Worm (Caenorhabditis elegans) whole organism, L2 larva: ENCODE measurements around the gene rmd-1.

Experiments used
- C34F6.9 ChIP-seq: fragments of 150-350 bp; optimal IDR thresholded peaks from 2 replicates; lab custom pipeline; 2014; ENCODE audit warnings: missing biosample characterization, missing genetic modification characterization
- F13H6.1 ChIP-seq: sonication (generic microtip); optimal IDR thresholded peaks from 2 replicates; lab custom pipeline; 2016; ENCODE audit warnings: missing genetic modification characterization, missing compliant biosample characterization
- R02D3.7 ChIP-seq: fragments of 150-350 bp; optimal IDR thresholded peaks from 2 replicates; lab custom pipeline; 2014; ENCODE audit warnings: missing biosample characterization, missing genetic modification characterization
- Y55F3AM.14 ChIP-seq: fragments of 200-800 bp; sonication (Bioruptor generic); optimal IDR thresholded peaks from 2 replicates; lab custom pipeline; 2018; ENCODE audit warnings: mild to moderate bottlenecking, missing genetic modification characterization, missing compliant biosample characterization
- ZK546.5 ChIP-seq: sonication (generic microtip); optimal IDR thresholded peaks from 2 replicates; lab custom pipeline; 2017; ENCODE audit warnings: missing biosample characterization, missing genetic modification characterization
- alr-1 ChIP-seq: fragments of 150-350 bp; optimal IDR thresholded peaks from 2 replicates; lab custom pipeline; 2014; ENCODE audit warnings: missing biosample characterization, missing genetic modification characterization
- aly-2 ChIP-seq: fragments of 150-350 bp; optimal IDR thresholded peaks from 2 replicates; lab custom pipeline; 2014; ENCODE audit warnings: missing biosample characterization, missing genetic modification characterization
- ama-1 ChIP-seq: fragments of 150-350 bp; optimal IDR thresholded peaks from 2 replicates; lab custom pipeline; 2018; ENCODE audit warnings: inconsistent platforms
- blmp-1 ChIP-seq: sonication (generic microtip); optimal IDR thresholded peaks from 2 replicates; lab custom pipeline; 2017; ENCODE audit warnings: missing genetic modification characterization, mild to moderate bottlenecking, missing compliant biosample characterization, antibody characterized with exemption, moderate library complexity; ENCODE audit not compliant: insufficient read depth
- ceh-16 ChIP-seq: fragments of 150-350 bp; optimal IDR thresholded peaks from 2 replicates; lab custom pipeline; 2014; ENCODE audit warnings: missing biosample characterization, missing genetic modification characterization
- ceh-82 ChIP-seq: fragments of 150-350 bp; optimal IDR thresholded peaks from 2 replicates; lab custom pipeline; 2014; ENCODE audit warnings: missing biosample characterization, missing genetic modification characterization
- crh-2 ChIP-seq: sonication (generic microtip); optimal IDR thresholded peaks from 2 replicates; lab custom pipeline; 2017; ENCODE audit warnings: missing biosample characterization, missing genetic modification characterization
- dmd-4 ChIP-seq: sonication (generic microtip); optimal IDR thresholded peaks from 2 replicates; lab custom pipeline; 2017; ENCODE audit warnings: missing biosample characterization, missing genetic modification characterization
- egl-27 ChIP-seq: sonication (generic microtip); optimal IDR thresholded peaks from 3 replicates; lab custom pipeline; 2017; ENCODE audit warnings: missing biosample characterization, missing genetic modification reagents, missing genetic modification characterization
- elt-1 ChIP-seq: fragments of 150-350 bp; optimal IDR thresholded peaks from 2 replicates; lab custom pipeline; 2014; ENCODE audit warnings: missing biosample characterization, missing genetic modification characterization
- elt-3 ChIP-seq: sonication (generic microtip); optimal IDR thresholded peaks from 2 replicates; lab custom pipeline; 2017; ENCODE audit warnings: missing biosample characterization, missing genetic modification characterization
- fos-1 ChIP-seq: fragments of 150-350 bp; optimal IDR thresholded peaks from 2 replicates; lab custom pipeline; 2014; ENCODE audit warnings: missing biosample characterization, missing genetic modification characterization
- gmeb-1 ChIP-seq: fragments of 150-350 bp; optimal IDR thresholded peaks from 2 replicates; lab custom pipeline; 2014; ENCODE audit warnings: missing biosample characterization, missing genetic modification characterization
- lin-11 ChIP-seq: fragments of 150-350 bp; sonication (generic microtip); optimal IDR thresholded peaks from 2 replicates; lab custom pipeline; 2014; ENCODE audit warnings: missing biosample characterization, missing genetic modification characterization, inconsistent platforms, mixed read lengths
- lin-13 ChIP-seq: fragments of 150-350 bp; optimal IDR thresholded peaks from 2 replicates; lab custom pipeline; 2014; ENCODE audit warnings: missing biosample characterization, missing genetic modification reagents, missing genetic modification characterization
- lin-39 ChIP-seq: fragments of 150-350 bp; optimal IDR thresholded peaks from 2 replicates; lab custom pipeline; 2014; ENCODE audit warnings: missing biosample characterization, missing genetic modification reagents, missing genetic modification characterization
- lsy-2 ChIP-seq, 2 experiments: fragments of 150-350 bp in 1 of 2; sonication (generic microtip) in 1 of 2; optimal IDR thresholded peaks; 2 replicates each; lab custom pipeline; 2014 to 2017; ENCODE audit warnings: missing biosample characterization in 2 of 2, missing genetic modification characterization in 2 of 2
- mab-5 ChIP-seq: fragments of 150-350 bp; optimal IDR thresholded peaks from 2 replicates; lab custom pipeline; 2014; ENCODE audit warnings: missing biosample characterization, missing genetic modification characterization
- mbf-1 ChIP-seq: sonication (generic microtip); optimal IDR thresholded peaks from 2 replicates; lab custom pipeline; 2017; ENCODE audit warnings: missing biosample characterization, missing genetic modification characterization
- mdl-1 ChIP-seq, 2 experiments: fragments of 150-350 bp in 1 of 2; sonication (generic microtip) in 1 of 2; optimal IDR thresholded peaks; 2 replicates each; lab custom pipeline; 2017; ENCODE audit warnings: missing biosample characterization in 2 of 2, missing genetic modification characterization in 2 of 2
- nhr-10 ChIP-seq: sonication (generic microtip); optimal IDR thresholded peaks from 2 replicates; lab custom pipeline; 2017; ENCODE audit warnings: missing biosample characterization, missing genetic modification characterization
- nhr-11 ChIP-seq: fragments of 150-350 bp; optimal IDR thresholded peaks from 2 replicates; lab custom pipeline; 2014; ENCODE audit warnings: missing biosample characterization, missing genetic modification characterization
- nhr-12 ChIP-seq: fragments of 150-350 bp; optimal IDR thresholded peaks from 2 replicates; lab custom pipeline; 2014; ENCODE audit warnings: missing biosample characterization, missing genetic modification characterization
- nhr-129 ChIP-seq: fragments of 150-350 bp; optimal IDR thresholded peaks from 2 replicates; lab custom pipeline; 2014; ENCODE audit warnings: missing biosample characterization, missing genetic modification characterization
- nhr-21 ChIP-seq: fragments of 150-350 bp; optimal IDR thresholded peaks from 2 replicates; lab custom pipeline; 2014; ENCODE audit warnings: missing biosample characterization, missing genetic modification characterization
- nhr-23 ChIP-seq: fragments of 150-350 bp; optimal IDR thresholded peaks from 2 replicates; lab custom pipeline; 2014; ENCODE audit warnings: missing biosample characterization, missing genetic modification reagents, missing genetic modification characterization
- nhr-237 ChIP-seq: fragments of 150-350 bp; optimal IDR thresholded peaks from 2 replicates; lab custom pipeline; 2014; ENCODE audit warnings: missing biosample characterization, missing genetic modification characterization
- nhr-25 ChIP-seq: fragments of 150-350 bp; sonication (generic microtip); optimal IDR thresholded peaks from 3 replicates; lab custom pipeline; 2014; ENCODE audit warnings: missing biosample characterization, missing genetic modification characterization
- nhr-6 ChIP-seq: fragments of 150-350 bp; optimal IDR thresholded peaks from 2 replicates; lab custom pipeline; 2014; ENCODE audit warnings: missing biosample characterization, missing genetic modification characterization
- nhr-77 ChIP-seq: fragments of 150-350 bp; optimal IDR thresholded peaks from 2 replicates; lab custom pipeline; 2014; ENCODE audit warnings: missing biosample characterization, missing genetic modification characterization
- peb-1 ChIP-seq: fragments of 150-350 bp; optimal IDR thresholded peaks from 2 replicates; lab custom pipeline; 2014; ENCODE audit warnings: missing biosample characterization, missing genetic modification characterization
- sem-4 ChIP-seq: fragments of 150-350 bp; optimal IDR thresholded peaks from 2 replicates; lab custom pipeline; 2014; ENCODE audit warnings: missing biosample characterization, missing genetic modification reagents, missing genetic modification characterization
- skn-1 ChIP-seq: sonication (generic microtip); optimal IDR thresholded peaks from 2 replicates; lab custom pipeline; 2017; ENCODE audit warnings: missing biosample characterization, missing genetic modification characterization
- sma-3 ChIP-seq: sonication (generic microtip); optimal IDR thresholded peaks from 2 replicates; lab custom pipeline; 2016; ENCODE audit warnings: missing genetic modification reagents, missing genetic modification characterization, missing compliant biosample characterization
- sma-9 ChIP-seq, 2 experiments: fragments of 150-350 bp in 1 of 2; sonication (generic microtip) in 1 of 2; optimal IDR thresholded peaks; 2 replicates each; lab custom pipeline; 2014 to 2016; ENCODE audit warnings: missing genetic modification characterization in 2 of 2, mild to moderate bottlenecking in 1 of 2, missing biosample characterization in 1 of 2, missing compliant biosample characterization in 1 of 2, missing genetic modification reagents in 1 of 2, moderate library complexity in 1 of 2
- snpc-4 ChIP-seq: fragments of 150-350 bp; optimal IDR thresholded peaks from 2 replicates; lab custom pipeline; 2014; ENCODE audit warnings: missing biosample characterization, missing genetic modification characterization
- unc-39 ChIP-seq: fragments of 150-350 bp; optimal IDR thresholded peaks from 2 replicates; lab custom pipeline; 2014; ENCODE audit warnings: missing biosample characterization, missing genetic modification characterization
- unc-55 ChIP-seq: fragments of 150-350 bp; sonication (generic microtip); optimal IDR thresholded peaks from 3 replicates; lab custom pipeline; 2014; ENCODE audit warnings: missing biosample characterization, missing genetic modification reagents, missing genetic modification characterization
- unc-62 ChIP-seq: fragments of 150-350 bp; optimal IDR thresholded peaks from 2 replicates; lab custom pipeline; 2014; ENCODE audit warnings: missing biosample characterization, missing genetic modification reagents, missing genetic modification characterization
- zag-1 ChIP-seq: fragments of 150-350 bp; optimal IDR thresholded peaks from 2 replicates; lab custom pipeline; 2014; ENCODE audit warnings: missing biosample characterization, missing genetic modification characterization
- ztf-1 ChIP-seq: fragments of 200-800 bp; sonication (Bioruptor generic); conservative IDR thresholded peaks from 2 replicates; pipeline ENCODE4 v1.3.6; 2022; ENCODE audit warnings: missing genetic modification characterization, missing compliant biosample characterization
- ztf-11 ChIP-seq: sonication (generic microtip); optimal IDR thresholded peaks from 2 replicates; lab custom pipeline; 2017; ENCODE audit warnings: missing biosample characterization, missing genetic modification characterization
- ztf-4 ChIP-seq: fragments of 150-350 bp; optimal IDR thresholded peaks from 2 replicates; lab custom pipeline; 2014; ENCODE audit warnings: missing biosample characterization, missing genetic modification characterization

Gene rmd-1

ce11 chrIII:9762093-9762748 lies 3.3 kb downstream of the rmd-1 start, which contains the start of gene gcc-2:
gcc-2 (minus strand) TSS chrIII:9762143.
- TF ChIP-seq sem-4 (tag; lab: Kevin White, UChicago), result no peak

- no peak for TF ChIP-seq elt-1 (tag; lab: Kevin White, UChicago)
- TF ChIP-seq sma-3 (GFP tag; lab: Kevin White, UChicago), result no peak
- no peak for TF ChIP-seq peb-1
- no peak for TF ChIP-seq skn-1 (tag; lab: Kevin White, UChicago)
- TF ChIP-seq egl-27 (tag; lab: Kevin White, UChicago), result no peak
- no peak for TF ChIP-seq nhr-21 (tag; lab: Kevin White, UChicago)
- TF ChIP-seq nhr-23 (tag; lab: Kevin White, UChicago), result no peak
Observed at ce11 chrIII:9764718-9765117, 5.8 kb downstream of the rmd-1 start.

- TF ChIP-seq nhr-23 (tag; lab: Kevin White, UChicago) (no peak), lsy-2 (tag; optimal IDR thresholded peaks at IDR 0.05; lab: Kevin White, UChicago) (peak; percentile 99 to 100), peb-1 (peak; percentile 21), nhr-6 (peak; percentile 94), ZK546.5 (peak; percentile 91), snpc-4 (tag; lab: Kevin White, UChicago) (peak; percentile 86), egl-27 (tag; lab: Kevin White, UChicago) (peak; percentile 96), elt-1 (tag; lab: Kevin White, UChicago) (peak; percentile 57), sma-9 (GFP tag; optimal IDR thresholded peaks at IDR 0.05; lab: Kevin White, UChicago) (peak; percentile 98), sma-9 (tag; optimal IDR thresholded peaks at IDR 0.05; lab: Kevin White, UChicago) (no peak), unc-62 (peak; percentile 83), crh-2 (tag; lab: Kevin White, UChicago) (peak; percentile 99), lin-11 (peak; percentile 98), R02D3.7 (tag; lab: Kevin White, UChicago) (peak; percentile 59), sma-3 (GFP tag; lab: Kevin White, UChicago) (peak; percentile 100), ama-1 (lab: Kevin White, UChicago) (peak; percentile 95), nhr-11 (no peak), alr-1 (tag; lab: Kevin White, UChicago) (no peak), dmd-4 (tag; lab: Kevin White, UChicago) (no peak), ztf-1 (GFP tag; lab: Robert Waterston, UW) (0 out of 2 replicates have a peak, but pooled peaks have one; percentile 45), ztf-11 (tag; lab: Kevin White, UChicago) (no peak), lin-39 (tag; lab: Kevin White, UChicago) (no peak), nhr-129 (tag; lab: Kevin White, UChicago) (peak; percentile 98), nhr-237 (peak; percentile 71), nhr-25 (tag; lab: Kevin White, UChicago) (peak; percentile 98), unc-55 (GFP tag; lab: Kevin White, UChicago) (peak; percentile 96), sem-4 (tag; lab: Kevin White, UChicago) (peak; percentile 98), blmp-1 (peak; percentile 83), lin-13 (GFP tag; lab: Kevin White, UChicago) (peak; percentile 97), skn-1 (tag; lab: Kevin White, UChicago) (peak; percentile 41), mab-5 (tag; lab: Kevin White, UChicago) (peak; percentile 77), F13H6.1 (tag; lab: Kevin White, UChicago) (peak; percentile 99), gmeb-1 (peak; percentile 93), mbf-1 (tag; lab: Kevin White, UChicago) (no peak), mdl-1 (tag; optimal IDR thresholded peaks at IDR 0.05; lab: Kevin White, UChicago) (peak; percentile 97 to 99), nhr-21 (tag; lab: Kevin White, UChicago) (peak; percentile 98), Y55F3AM.14 (GFP tag; lab: Kevin White, UChicago) (peak; percentile 99), C34F6.9 (peak; percentile 100), nhr-12 (tag; lab: Kevin White, UChicago) (peak; percentile 61), unc-39 (tag; lab: Kevin White, UChicago) (peak; percentile 35), nhr-77 (tag; lab: Kevin White, UChicago) (peak; percentile 47), nhr-10 (peak; percentile 90), ceh-16 (peak; percentile 99), zag-1 (tag; lab: Kevin White, UChicago) (peak; percentile 94), elt-3 (no peak), ceh-82 (peak; percentile 86), ztf-4 (peak; percentile 99), aly-2 (no peak), fos-1 (tag; lab: Kevin White, UChicago) (peak; percentile 96)
Observed at ce11 chrIII:9765465-9765900, 6.6 kb downstream of the rmd-1 start.
